Worm (Caenorhabditis elegans) whole organism, L1 larva: ENCODE data around the gene lec-9.

ENCODE experiments used
- C16A3.4 ChIP-seq: fragments of 150-350 bp; optimal IDR thresholded peaks from 2 replicates; lab custom pipeline; 2014; ENCODE audit warnings: missing biosample characterization, missing genetic modification characterization
- aha-1 ChIP-seq: fragments of 150-350 bp; optimal IDR thresholded peaks from 2 replicates; lab custom pipeline; 2014; ENCODE audit warnings: missing biosample characterization, missing genetic modification characterization
- ama-1 ChIP-seq: fragments of 150-350 bp; optimal IDR thresholded peaks from 2 replicates; lab custom pipeline; 2014
- blmp-1 ChIP-seq: fragments of 150-350 bp; optimal IDR thresholded peaks from 2 replicates; lab custom pipeline; 2014; ENCODE audit warnings: missing biosample characterization, missing genetic modification characterization
- ceh-63 ChIP-seq: fragments of 200-800 bp; sonication (Bioruptor generic); optimal IDR thresholded peaks from 2 replicates; lab custom pipeline; 2018; ENCODE audit warnings: mild to moderate bottlenecking, missing genetic modification characterization, missing compliant biosample characterization
- ceh-8 ChIP-seq: fragments of 200-800 bp; sonication (Bioruptor generic); optimal IDR thresholded peaks from 2 replicates; lab custom pipeline; 2018; ENCODE audit warnings: mild to moderate bottlenecking, missing genetic modification characterization, moderate library complexity, missing compliant biosample characterization
- ceh-82 ChIP-seq, 3 experiments: fragments of 150-350 bp in 1 of 3; sonication (generic microtip) in 2 of 3; optimal IDR thresholded peaks; 2 replicates each; lab custom pipeline; 2014 to 2017; ENCODE audit warnings: missing biosample characterization in 3 of 3, missing genetic modification characterization in 3 of 3
- ces-1 ChIP-seq: fragments of 150-350 bp; optimal IDR thresholded peaks from 2 replicates; lab custom pipeline; 2014; ENCODE audit warnings: missing biosample characterization, missing genetic modification reagents, missing genetic modification characterization
- dsc-1 ChIP-seq: sonication (generic microtip); optimal IDR thresholded peaks from 2 replicates; lab custom pipeline; 2016; ENCODE audit warnings: mild to moderate bottlenecking, missing genetic modification characterization, missing compliant biosample characterization
- efl-1 ChIP-seq, 4 experiments: fragments of 150-350 bp; optimal IDR thresholded peaks in 3 of 4; peaks in 1 of 4; 1 replicate in 1 of 4; 2 replicates in 3 of 4; lab custom pipeline; 2014; ENCODE audit warnings: missing biosample characterization in 2 of 4, missing genetic modification characterization in 2 of 4, missing genetic modification reagents in 2 of 4
- egl-13 ChIP-seq: sonication (generic microtip); optimal IDR thresholded peaks from 2 replicates; lab custom pipeline; 2016; ENCODE audit warnings: missing genotype, missing genetic modification reagents, missing genetic modification characterization, missing compliant biosample characterization
- elt-2 ChIP-seq: sonication (generic microtip); optimal IDR thresholded peaks from 2 replicates; lab custom pipeline; 2016; ENCODE audit warnings: missing genetic modification characterization, mild to moderate bottlenecking, inconsistent platforms, missing compliant biosample characterization, missing genetic modification reagents
- elt-3 ChIP-seq, 6 experiments: fragments of 150-350 bp in 1 of 6; sonication (generic microtip); optimal IDR thresholded peaks; 2 replicates each; lab custom pipeline; 2017 to 2018; ENCODE audit warnings: missing biosample characterization in 6 of 6, missing genetic modification characterization in 6 of 6, inconsistent platforms in 1 of 6
- ets-5 ChIP-seq: fragments of 200-800 bp; sonication (Bioruptor generic); IDR thresholded peaks from 2 replicates; pipeline ENCODE4 v1.3.6; 2022; ENCODE audit warnings: missing genetic modification characterization, missing compliant biosample characterization
- fkh-10 ChIP-seq: sonication (generic microtip); optimal IDR thresholded peaks from 2 replicates; lab custom pipeline; 2017; ENCODE audit warnings: missing biosample characterization, missing genetic modification reagents, missing genetic modification characterization
- fkh-8 ChIP-seq: sonication (generic microtip); optimal IDR thresholded peaks from 2 replicates; lab custom pipeline; 2016; ENCODE audit warnings: mild to moderate bottlenecking, missing genetic modification characterization, missing compliant biosample characterization
- fos-1 ChIP-seq: fragments of 150-350 bp; optimal IDR thresholded peaks from 2 replicates; lab custom pipeline; 2014; ENCODE audit warnings: missing biosample characterization, missing genetic modification characterization
- hlh-17 ChIP-seq: fragments of 200-800 bp; sonication (Bioruptor generic); optimal IDR thresholded peaks from 2 replicates; lab custom pipeline; 2018; ENCODE audit warnings: missing genetic modification characterization, mild to moderate bottlenecking, missing compliant biosample characterization, moderate library complexity, borderline replicate concordance
- hlh-4 ChIP-seq: sonication (generic microtip); optimal IDR thresholded peaks from 2 replicates; lab custom pipeline; 2016; ENCODE audit warnings: mild to moderate bottlenecking, missing genetic modification characterization, missing compliant biosample characterization
- irx-1 ChIP-seq: sonication (generic microtip); optimal IDR thresholded peaks from 2 replicates; lab custom pipeline; 2016; ENCODE audit warnings: missing genetic modification characterization, missing compliant biosample characterization
- isw-1 ChIP-seq: fragments of 200-800 bp; sonication (Bioruptor generic); IDR thresholded peaks from 2 replicates; pipeline ENCODE4 v1.3.6; 2022; ENCODE audit warnings: missing genetic modification characterization, missing compliant biosample characterization
- jun-1 ChIP-seq: fragments of 150-350 bp; optimal IDR thresholded peaks from 2 replicates; lab custom pipeline; 2014; ENCODE audit warnings: missing biosample characterization, missing genetic modification reagents, missing genetic modification characterization
- lin-14 ChIP-seq: fragments of 200-800 bp; sonication (Bioruptor generic); optimal IDR thresholded peaks from 2 replicates; lab custom pipeline; 2018; ENCODE audit warnings: mild to moderate bottlenecking, missing genetic modification characterization, moderate library complexity, missing compliant biosample characterization
- lin-15B ChIP-seq: fragments of 150-350 bp; sonication (generic microtip); optimal IDR thresholded peaks from 3 replicates; lab custom pipeline; 2014; ENCODE audit warnings: missing biosample characterization, missing genetic modification characterization
- lin-39 ChIP-seq: fragments of 150-350 bp; optimal IDR thresholded peaks from 2 replicates; lab custom pipeline; 2014; ENCODE audit warnings: missing biosample characterization, missing genetic modification reagents, missing genetic modification characterization
- lsy-2 ChIP-seq, 2 experiments: fragments of 150-350 bp; optimal IDR thresholded peaks; 2 replicates each; lab custom pipeline; 2014; ENCODE audit warnings: missing biosample characterization in 2 of 2, missing genetic modification characterization in 2 of 2
- mdl-1 ChIP-seq, 2 experiments: fragments of 150-350 bp; optimal IDR thresholded peaks; 2 replicates each; lab custom pipeline; 2014 to 2017; ENCODE audit warnings: missing biosample characterization in 2 of 2, missing genetic modification characterization in 2 of 2, inconsistent platforms in 1 of 2
- mef-2 ChIP-seq: fragments of 150-350 bp; optimal IDR thresholded peaks from 2 replicates; lab custom pipeline; 2014; ENCODE audit warnings: missing biosample characterization, missing genetic modification characterization
- mep-1 ChIP-seq: fragments of 150-350 bp; optimal IDR thresholded peaks from 2 replicates; lab custom pipeline; 2014; ENCODE audit warnings: missing biosample characterization, missing genetic modification characterization
- nhr-12 ChIP-seq: sonication (generic microtip); optimal IDR thresholded peaks from 2 replicates; lab custom pipeline; 2017; ENCODE audit warnings: missing biosample characterization, missing genetic modification characterization
- nhr-19 ChIP-seq: fragments of 200-800 bp; sonication (Bioruptor generic); conservative IDR thresholded peaks from 2 replicates; pipeline ENCODE4 v1.3.6; 2022; ENCODE audit warnings: missing genetic modification characterization, missing compliant biosample characterization
- nhr-28 ChIP-seq: fragments of 150-350 bp; optimal IDR thresholded peaks from 2 replicates; lab custom pipeline; 2014; ENCODE audit warnings: missing biosample characterization, missing genetic modification characterization
- nhr-47 ChIP-seq: sonication (generic microtip); optimal IDR thresholded peaks from 2 replicates; lab custom pipeline; 2016; ENCODE audit warnings: mild to moderate bottlenecking, missing genetic modification characterization, moderate library complexity, missing compliant biosample characterization
- nhr-71 ChIP-seq: sonication (generic microtip); optimal IDR thresholded peaks from 2 replicates; lab custom pipeline; 2016; ENCODE audit warnings: mild to moderate bottlenecking, missing genetic modification characterization, moderate library complexity, missing compliant biosample characterization
- nhr-84 ChIP-seq: sonication (generic microtip); optimal IDR thresholded peaks from 2 replicates; lab custom pipeline; 2017; ENCODE audit warnings: missing biosample characterization, missing genetic modification characterization
- nhr-85 ChIP-seq: sonication (generic microtip); peaks from one replicate; lab custom pipeline; 2016; ENCODE audit warnings: missing genetic modification characterization, inconsistent platforms, missing compliant biosample characterization
- nhr-90 ChIP-seq: sonication (generic microtip); optimal IDR thresholded peaks from 2 replicates; lab custom pipeline; 2016; ENCODE audit warnings: mild to moderate bottlenecking, missing genetic modification characterization, missing compliant biosample characterization; ENCODE audit not compliant: poor library complexity
- pag-3 ChIP-seq: sonication (generic microtip); optimal IDR thresholded peaks from 2 replicates; lab custom pipeline; 2017; ENCODE audit warnings: missing genetic modification characterization, mild to moderate bottlenecking, missing compliant biosample characterization, antibody characterized with exemption, borderline replicate concordance; ENCODE audit not compliant: insufficient read depth
- pax-3 ChIP-seq: fragments of 200-800 bp; sonication (Bioruptor generic); optimal IDR thresholded peaks from 2 replicates; lab custom pipeline; 2018; ENCODE audit warnings: mild to moderate bottlenecking, missing genetic modification characterization, moderate library complexity, missing compliant biosample characterization
- snpc-4 ChIP-seq: fragments of 150-350 bp; optimal IDR thresholded peaks from 2 replicates; lab custom pipeline; 2014; ENCODE audit warnings: missing biosample characterization, missing genetic modification characterization
- snu-23 ChIP-seq: sonication (generic microtip); optimal IDR thresholded peaks from 2 replicates; lab custom pipeline; 2016; ENCODE audit warnings: missing genetic modification characterization, missing compliant biosample characterization
- sptf-1 ChIP-seq: fragments of 150-350 bp; optimal IDR thresholded peaks from 2 replicates; lab custom pipeline; 2014; ENCODE audit warnings: missing biosample characterization, missing genetic modification characterization
- sup-37 ChIP-seq: fragments of 200-800 bp; sonication (Bioruptor generic); optimal IDR thresholded peaks from 2 replicates; lab custom pipeline; 2018; ENCODE audit warnings: mild to moderate bottlenecking, missing genetic modification characterization, missing compliant biosample characterization
- swsn-7 ChIP-seq: sonication (generic microtip); optimal IDR thresholded peaks from 2 replicates; lab custom pipeline; 2016; ENCODE audit warnings: missing genetic modification characterization, missing compliant biosample characterization
- tbx-2 ChIP-seq: sonication (generic microtip); optimal IDR thresholded peaks from 2 replicates; lab custom pipeline; 2016; ENCODE audit warnings: missing genetic modification characterization, missing compliant biosample characterization
- unc-30 ChIP-seq: sonication (generic microtip); optimal IDR thresholded peaks from 2 replicates; lab custom pipeline; 2017; ENCODE audit warnings: missing biosample characterization, missing genetic modification characterization
- unc-62 ChIP-seq: fragments of 150-350 bp; optimal IDR thresholded peaks from 2 replicates; lab custom pipeline; 2014; ENCODE audit warnings: missing biosample characterization, missing genetic modification reagents, missing genetic modification characterization
- unc-86 ChIP-seq: sonication (generic microtip); optimal IDR thresholded peaks from 2 replicates; lab custom pipeline; 2016; ENCODE audit warnings: missing genetic modification characterization, missing compliant biosample characterization
- ztf-11 ChIP-seq, 2 experiments: sonication (generic microtip); optimal IDR thresholded peaks; 2 replicates each; lab custom pipeline; 2016 to 2017; ENCODE audit warnings: missing genetic modification characterization in 2 of 2, missing biosample characterization in 1 of 2, missing compliant biosample characterization in 1 of 2

The lec-9 gene

DNA sequence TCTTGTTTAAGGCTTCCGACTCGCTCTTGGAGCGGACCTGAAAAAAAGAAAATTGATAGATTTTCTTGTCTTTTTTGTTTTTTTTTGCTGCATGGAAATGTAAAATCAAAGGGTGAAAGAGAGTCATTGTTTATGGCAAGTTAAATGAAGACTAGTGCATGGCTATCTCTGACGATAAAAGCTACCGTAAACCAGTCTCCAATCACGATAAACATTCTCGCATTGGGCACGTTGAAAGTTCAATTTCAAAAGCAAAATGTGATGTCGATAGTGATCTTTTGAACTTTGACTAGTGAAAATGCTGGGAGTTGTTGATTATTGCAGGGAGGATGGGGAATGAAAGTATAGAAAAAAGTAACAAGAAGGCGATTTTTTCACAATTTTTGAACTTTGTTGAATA lies 26.3 kb downstream of the lec-9 start:
- TF ChIP-seq nhr-85 (tag; lab: Kevin White, UChicago), result no peak
- TF ChIP-seq nhr-12 (tag; lab: Kevin White, UChicago), result no peak
- peak in 1 of 2 experiments; percentile 39 for TF ChIP-seq lsy-2 (tag; optimal IDR thresholded peaks at IDR 0.05; lab: Kevin White, UChicago)
- no peak for TF ChIP-seq nhr-84 (tag; lab: Kevin White, UChicago)
- no peak for TF ChIP-seq nhr-28 (tag; lab: Kevin White, UChicago)
- peak; percentile 55 for TF ChIP-seq blmp-1
- TF ChIP-seq elt-3 (tag; optimal IDR thresholded peaks at IDR 0.05; lab: Kevin White, UChicago), result peak in 1 of 6 experiments; percentile 25
- TF ChIP-seq mep-1 (tag; lab: Kevin White, UChicago), result no peak
- no peak for TF ChIP-seq ces-1 (GFP tag; lab: Kevin White, UChicago)
- TF ChIP-seq lin-39 (tag; lab: Kevin White, UChicago), result no peak

DNA sequence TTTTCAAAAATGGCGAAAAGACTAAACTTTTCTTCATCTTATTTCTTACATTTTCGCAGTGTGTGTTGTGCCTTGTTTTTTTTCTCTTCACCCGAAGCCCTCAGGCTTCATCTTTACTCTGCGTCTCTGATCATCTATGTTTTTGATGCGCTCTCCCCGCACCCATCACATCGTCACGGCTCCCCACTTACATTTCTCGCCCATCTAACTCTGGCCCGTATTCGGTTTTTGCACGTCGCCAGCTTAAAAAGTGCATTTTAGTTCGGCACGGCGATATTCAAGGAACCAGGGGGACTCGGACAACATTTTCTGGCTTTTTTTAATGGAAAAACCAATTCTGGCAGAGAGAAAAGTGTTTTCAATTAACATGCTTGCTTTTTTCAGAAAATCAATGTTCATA lies 27.1 kb downstream of the lec-9 start:
- TF ChIP-seq ceh-63 (GFP tag; lab: Kevin White, UChicago), result no peak
- TF ChIP-seq ets-5, result no peak
- TF ChIP-seq ztf-11 (tag; optimal IDR thresholded peaks at IDR 0.05; lab: Kevin White, UChicago), result no peak
- no peak for TF ChIP-seq blmp-1
- TF ChIP-seq nhr-19, result 0 out of 2 replicates have a peak, but pooled peaks have one; percentile 7
- TF ChIP-seq tbx-2 (tag; lab: Kevin White, UChicago), result no peak
- no peak for TF ChIP-seq irx-1 (tag; lab: Kevin White, UChicago)
- TF ChIP-seq sptf-1 (tag; lab: Kevin White, UChicago), result no peak
- TF ChIP-seq fos-1, result peak; percentile 32
- no peak for TF ChIP-seq hlh-4 (tag; lab: Kevin White, UChicago)
- peak; percentile 78 for TF ChIP-seq lin-14 (GFP tag; lab: Kevin White, UChicago)
- TF ChIP-seq elt-3 (tag; optimal IDR thresholded peaks at IDR 0.05; lab: Kevin White, UChicago), result no peak
- no peak for TF ChIP-seq pag-3 (tag; lab: Kevin White, UChicago)
- TF ChIP-seq snu-23, result peak; percentile 3
- no peak for TF ChIP-seq nhr-90 (tag; lab: Kevin White, UChicago)
- no peak for TF ChIP-seq ama-1
- no peak for TF ChIP-seq mef-2 (tag; lab: Kevin White, UChicago)
- TF ChIP-seq lsy-2 (tag; optimal IDR thresholded peaks at IDR 0.05; lab: Kevin White, UChicago), result peak in 1 of 2 experiments; percentile 13
- peak; percentile 76 for TF ChIP-seq fkh-8 (tag; lab: Kevin White, UChicago)
- no peak for TF ChIP-seq lin-15B (tag; lab: Kevin White, UChicago)
- TF ChIP-seq sup-37 (GFP tag; lab: Kevin White, UChicago), result no peak
- peak; percentile 30 for TF ChIP-seq nhr-71 (tag; lab: Kevin White, UChicago)
- peak in 2 of 3 experiments; percentile 7 to 40 for TF ChIP-seq ceh-82 (tag; optimal IDR thresholded peaks at IDR 0.05; lab: Kevin White, UChicago)
- TF ChIP-seq nhr-12 (tag; lab: Kevin White, UChicago), result no peak
- no peak for TF ChIP-seq unc-86 (tag; lab: Kevin White, UChicago)
- TF ChIP-seq jun-1, result no peak
- TF ChIP-seq efl-1 (optimal IDR thresholded peaks at IDR 0.05; lab: Kevin White, UChicago), result no peak
- no peak for TF ChIP-seq efl-1 (GFP tag; optimal IDR thresholded peaks at IDR 0.05 in 1 of 2; lab: Kevin White, UChicago)
- TF ChIP-seq dsc-1 (tag; lab: Kevin White, UChicago), result no peak
- TF ChIP-seq elt-2 (tag; lab: Kevin White, UChicago), result no peak
- peak; percentile 10 for TF ChIP-seq aha-1 (tag; lab: Kevin White, UChicago)
- no peak for TF ChIP-seq unc-62 (GFP tag; lab: Kevin White, UChicago)
- TF ChIP-seq hlh-17 (GFP tag; lab: Kevin White, UChicago), result no peak
- TF ChIP-seq snpc-4 (tag; lab: Kevin White, UChicago), result no peak
- TF ChIP-seq C16A3.4, result no peak
- no peak for TF ChIP-seq ceh-8 (GFP tag; lab: Kevin White, UChicago)
- TF ChIP-seq mep-1 (tag; lab: Kevin White, UChicago), result peak; percentile 37
- TF ChIP-seq fkh-10 (GFP tag; lab: Kevin White, UChicago), result peak; percentile 70
- TF ChIP-seq swsn-7 (tag; lab: Kevin White, UChicago), result peak; percentile 16
- TF ChIP-seq mdl-1 (tag; optimal IDR thresholded peaks at IDR 0.05; lab: Kevin White, UChicago), result no peak
- peak; percentile 4 for TF ChIP-seq nhr-47 (tag; lab: Kevin White, UChicago)
- TF ChIP-seq unc-30 (tag; lab: Kevin White, UChicago), result no peak
- TF ChIP-seq lin-39 (tag; lab: Kevin White, UChicago), result no peak
- TF ChIP-seq pax-3 (tag; lab: Kevin White, UChicago), result peak; percentile 43
- no peak for TF ChIP-seq nhr-85 (tag; lab: Kevin White, UChicago)
- no peak for TF ChIP-seq isw-1 (GFP tag; lab: Robert Waterston, UW)
- TF ChIP-seq egl-13 (tag; lab: Kevin White, UChicago), result no peak
